Worm (Caenorhabditis elegans): ENCODE data around the gene idpp-5.

The idpp-5 gene

ce11 chrX:3751370-3751769 is 41.2 kb downstream of the idpp-5 start:
- TF ChIP-seq sea-2 (GFP tag; optimal IDR thresholded peaks at IDR 0.05) (no peak), daf-12 (tag; optimal IDR thresholded peaks at IDR 0.05) (no peak), hmg-11 (tag; optimal IDR thresholded peaks at IDR 0.05) (no peak), fkh-10 (GFP tag; optimal IDR thresholded peaks at IDR 0.05) (no peak), zag-1 (tag; optimal IDR thresholded peaks at IDR 0.05) (no peak), fos-1 (tag; optimal IDR thresholded peaks at IDR 0.05) (no peak), lsy-12 (tag; optimal IDR thresholded peaks at IDR 0.05) (no peak), ceh-9 (tag; optimal IDR thresholded peaks at IDR 0.05) (no peak), elt-1 (tag; optimal IDR thresholded peaks at IDR 0.05) (no peak), pha-4 (tag; optimal IDR thresholded peaks at IDR 0.05) (no peak), nhr-25 (tag; optimal IDR thresholded peaks at IDR 0.05) (no peak), elt-3 (tag; optimal IDR thresholded peaks at IDR 0.05) (no peak), nhr-11 (tag; optimal IDR thresholded peaks at IDR 0.05) (no peak), mdl-1 (tag; optimal IDR thresholded peaks at IDR 0.05) (no peak), unc-62 (GFP tag; optimal IDR thresholded peaks at IDR 0.05) (no peak), nhr-76 (tag; optimal IDR thresholded peaks at IDR 0.05) (no peak), R02D3.7 (tag; optimal IDR thresholded peaks at IDR 0.05) (no peak)

- TF ChIP-seq zag-1 (tag; optimal IDR thresholded peaks at IDR 0.05) (no peak), lin-39 (tag; optimal IDR thresholded peaks at IDR 0.05) (no peak), egl-5 (tag; optimal IDR thresholded peaks at IDR 0.05) (no peak), ceh-9 (tag; optimal IDR thresholded peaks at IDR 0.05) (no peak), mdl-1 (tag; optimal IDR thresholded peaks at IDR 0.05) (no peak), ceh-28 (tag; optimal IDR thresholded peaks at IDR 0.05) (no peak)
Observed at ce11 chrX:3743190-3743589, 49.4 kb downstream of the idpp-5 start.

DNA sequence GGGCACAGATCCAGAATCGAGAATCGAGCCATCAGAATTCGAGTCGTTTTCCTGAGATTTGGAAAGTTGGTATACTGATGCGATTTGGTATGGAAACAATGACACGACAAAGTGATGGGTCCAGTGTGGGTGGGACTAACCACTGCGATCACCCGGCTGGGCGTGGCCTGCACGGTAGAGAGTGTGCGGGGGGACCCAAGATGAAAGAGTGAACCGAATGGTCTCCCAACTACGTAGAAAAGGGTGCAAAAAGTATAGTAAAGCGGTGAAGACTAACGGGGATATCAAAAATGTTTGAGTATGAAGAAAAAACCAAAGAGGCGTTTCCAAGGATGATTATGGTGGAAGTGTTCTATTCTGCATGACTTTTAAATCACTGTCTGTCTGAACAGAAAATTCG is 50.4 kb downstream of the idpp-5 start, which contains the start of gene fkh-2:
TSS of gene fkh-2 (minus strand) at position 101 of the 400 bp plus-strand sequence.
- TF ChIP-seq nhr-43 (tag; optimal IDR thresholded peaks at IDR 0.05; ENCODE audit: poor library complexity, severe bottlenecking): no peak
- TF ChIP-seq nfya-1 (tag; optimal IDR thresholded peaks at IDR 0.05; ENCODE audit: insufficient read depth): no peak
- no peak for TF ChIP-seq lsy-12 (tag; optimal IDR thresholded peaks at IDR 0.05)
- no peak for TF ChIP-seq jun-1 (tag; optimal IDR thresholded peaks at IDR 0.05)
- TF ChIP-seq ztf-11 (tag; optimal IDR thresholded peaks at IDR 0.05): no peak
- no peak for TF ChIP-seq ZK546.5 (tag; optimal IDR thresholded peaks at IDR 0.05)
- no peak for TF ChIP-seq elt-2 (tag; optimal IDR thresholded peaks at IDR 0.05)
- TF ChIP-seq mml-1 (tag; optimal IDR thresholded peaks at IDR 0.05): no peak
- no peak for TF ChIP-seq ceh-16 (tag; optimal IDR thresholded peaks at IDR 0.05)
- no peak for TF ChIP-seq egl-5 (tag; optimal IDR thresholded peaks at IDR 0.05)
- no peak for TF ChIP-seq fos-1 (tag; optimal IDR thresholded peaks at IDR 0.05)
- no peak for TF ChIP-seq ceh-82 (tag; optimal IDR thresholded peaks at IDR 0.05)
- TF ChIP-seq tbx-2 (tag; optimal IDR thresholded peaks at IDR 0.05): no peak
- TF ChIP-seq lin-15B (tag; optimal IDR thresholded peaks at IDR 0.05): no peak
- no peak for TF ChIP-seq nhr-12 (tag; optimal IDR thresholded peaks at IDR 0.05)
- TF ChIP-seq ama-1 (optimal IDR thresholded peaks at IDR 0.05): no peak
